Worm (Caenorhabditis elegans) whole organism, late embryonic: ENCODE data around the gene alh-11.

Source experiments
- F13H6.1 ChIP-seq: sonication (generic microtip); optimal IDR thresholded peaks from 2 replicates; lab custom pipeline; 2016; ENCODE audit warnings: missing genetic modification characterization, missing compliant biosample characterization
- K02D7.2 ChIP-seq: sonication (generic microtip); optimal IDR thresholded peaks from 2 replicates; lab custom pipeline; 2017; ENCODE audit warnings: mild to moderate bottlenecking, missing genetic modification characterization, missing compliant biosample characterization
- K09A11.1 ChIP-seq: sonication (generic microtip); optimal IDR thresholded peaks from 2 replicates; lab custom pipeline; 2017; ENCODE audit warnings: antibody characterized with exemption, mild to moderate bottlenecking, missing genetic modification characterization, missing compliant biosample characterization; ENCODE audit not compliant: insufficient read depth
- Y22D7AL.16 ChIP-seq: sonication (generic microtip); optimal IDR thresholded peaks from 2 replicates; lab custom pipeline; 2016; ENCODE audit warnings: missing genetic modification characterization, missing compliant biosample characterization
- ahr-1 ChIP-seq: sonication (generic microtip); optimal IDR thresholded peaks from 2 replicates; lab custom pipeline; 2016; ENCODE audit warnings: missing genetic modification characterization, missing compliant biosample characterization
- ceh-18 ChIP-seq: sonication (generic microtip); optimal IDR thresholded peaks from 2 replicates; lab custom pipeline; 2016; ENCODE audit warnings: missing genetic modification characterization, missing compliant biosample characterization
- ceh-2 ChIP-seq: sonication (generic microtip); optimal IDR thresholded peaks from 2 replicates; lab custom pipeline; 2016; ENCODE audit warnings: missing genotype, missing genetic modification characterization, missing compliant biosample characterization
- ceh-22 ChIP-seq: sonication (generic microtip); optimal IDR thresholded peaks from 2 replicates; lab custom pipeline; 2017; ENCODE audit warnings: missing biosample characterization, missing genetic modification characterization
- ceh-30 ChIP-seq: fragments of 150-350 bp; optimal IDR thresholded peaks from 2 replicates; lab custom pipeline; 2014; ENCODE audit warnings: missing biosample characterization, missing genetic modification characterization
- ceh-31 ChIP-seq: sonication (generic microtip); optimal IDR thresholded peaks from 2 replicates; lab custom pipeline; 2016; ENCODE audit warnings: missing genetic modification characterization, missing compliant biosample characterization
- ceh-34 ChIP-seq: sonication (generic microtip); optimal IDR thresholded peaks from 2 replicates; lab custom pipeline; 2016; ENCODE audit warnings: mild to moderate bottlenecking, missing genetic modification characterization, missing compliant biosample characterization
- ceh-45 ChIP-seq: fragments of 200-800 bp; sonication (Bioruptor generic); IDR thresholded peaks from 2 replicates; pipeline ENCODE4 v1.3.6; 2022; ENCODE audit warnings: missing genetic modification reagents, missing genetic modification characterization, missing compliant biosample characterization
- ceh-6 ChIP-seq: fragments of 200-800 bp; sonication (Bioruptor generic); optimal IDR thresholded peaks from 2 replicates; lab custom pipeline; 2018; ENCODE audit warnings: mild to moderate bottlenecking, missing genetic modification characterization, missing compliant biosample characterization
- elt-2 ChIP-seq: sonication (generic microtip); optimal IDR thresholded peaks from 2 replicates; lab custom pipeline; 2016; ENCODE audit warnings: missing genetic modification reagents, missing genetic modification characterization, missing compliant biosample characterization
- elt-4 ChIP-seq: sonication (generic microtip); optimal IDR thresholded peaks from 2 replicates; lab custom pipeline; 2016; ENCODE audit warnings: missing genetic modification characterization, missing compliant biosample characterization
- fax-1 ChIP-seq: sonication (generic microtip); optimal IDR thresholded peaks from 2 replicates; lab custom pipeline; 2016; ENCODE audit warnings: missing genotype, missing genetic modification characterization, missing compliant biosample characterization
- gmeb-2 ChIP-seq: sonication (generic microtip); optimal IDR thresholded peaks from 2 replicates; lab custom pipeline; 2016; ENCODE audit warnings: missing genetic modification characterization, inconsistent platforms, missing compliant biosample characterization
- hlh-13 ChIP-seq: fragments of 200-800 bp; sonication (Bioruptor generic); optimal IDR thresholded peaks from 2 replicates; lab custom pipeline; 2018; ENCODE audit warnings: mild to moderate bottlenecking, missing genetic modification characterization, missing compliant biosample characterization
- hlh-6 ChIP-seq: sonication (generic microtip); optimal IDR thresholded peaks from 2 replicates; lab custom pipeline; 2016; ENCODE audit warnings: missing genotype, missing genetic modification characterization, missing compliant biosample characterization
- hlh-8 ChIP-seq: sonication (generic microtip); optimal IDR thresholded peaks from 2 replicates; lab custom pipeline; 2016; ENCODE audit warnings: missing genotype, missing genetic modification characterization, missing compliant biosample characterization
- lim-6 ChIP-seq: sonication (generic microtip); optimal IDR thresholded peaks from 2 replicates; lab custom pipeline; 2016; ENCODE audit warnings: missing genetic modification characterization, missing compliant biosample characterization
- lin-11 ChIP-seq: fragments of 200-800 bp; sonication (Bioruptor generic); optimal IDR thresholded peaks from 2 replicates; lab custom pipeline; 2018; ENCODE audit warnings: mild to moderate bottlenecking, missing genetic modification characterization, missing compliant biosample characterization
- nfya-1 ChIP-seq: sonication (generic microtip); optimal IDR thresholded peaks from 2 replicates; lab custom pipeline; 2017; ENCODE audit warnings: missing genetic modification characterization, mild to moderate bottlenecking, missing compliant biosample characterization, antibody characterized with exemption, moderate library complexity
- nhr-232 ChIP-seq: sonication (generic microtip); optimal IDR thresholded peaks from 2 replicates; lab custom pipeline; 2016; ENCODE audit warnings: missing genetic modification characterization, missing compliant biosample characterization
- npax-4 ChIP-seq: sonication (generic microtip); optimal IDR thresholded peaks from 2 replicates; lab custom pipeline; 2016; ENCODE audit warnings: missing genetic modification characterization, missing compliant biosample characterization
- odd-2 ChIP-seq: sonication (generic microtip); optimal IDR thresholded peaks from 2 replicates; lab custom pipeline; 2017; ENCODE audit warnings: antibody characterized with exemption, mild to moderate bottlenecking, missing genetic modification characterization, missing compliant biosample characterization
- pat-9 ChIP-seq: fragments of 200-800 bp; sonication (Bioruptor generic); optimal IDR thresholded peaks from 2 replicates; lab custom pipeline; 2018; ENCODE audit warnings: mild to moderate bottlenecking, missing genetic modification characterization, moderate library complexity, missing compliant biosample characterization
- pha-2 ChIP-seq: sonication (generic microtip); optimal IDR thresholded peaks from 2 replicates; lab custom pipeline; 2017; ENCODE audit warnings: mild to moderate bottlenecking, missing genetic modification characterization, missing compliant biosample characterization
- pha-4 ChIP-seq: fragments of 150-350 bp; optimal IDR thresholded peaks from 2 replicates; lab custom pipeline; 2018; ENCODE audit warnings: missing biosample characterization, missing genetic modification reagents, missing genetic modification characterization
- pqm-1 ChIP-seq: sonication (generic microtip); optimal IDR thresholded peaks from 2 replicates; lab custom pipeline; 2016; ENCODE audit warnings: missing genetic modification characterization, missing compliant biosample characterization
- pros-1 ChIP-seq: fragments of 150-350 bp; optimal IDR thresholded peaks from 2 replicates; lab custom pipeline; 2014; ENCODE audit warnings: missing biosample characterization, missing genetic modification reagents, missing genetic modification characterization
- ref-2 ChIP-seq: sonication (generic microtip); optimal IDR thresholded peaks from 2 replicates; lab custom pipeline; 2016; ENCODE audit warnings: missing genetic modification characterization, missing compliant biosample characterization
- sdc-2 ChIP-seq: sonication (generic microtip); optimal IDR thresholded peaks from 2 replicates; lab custom pipeline; 2016; ENCODE audit warnings: missing genotype, missing genetic modification characterization, missing compliant biosample characterization
- sox-2 ChIP-seq: fragments of 200-800 bp; sonication (Bioruptor generic); IDR thresholded peaks from 2 replicates; pipeline ENCODE4 v1.3.6; 2022; ENCODE audit warnings: missing genetic modification reagents, missing genetic modification characterization, missing compliant biosample characterization
- sox-4 ChIP-seq: sonication (generic microtip); optimal IDR thresholded peaks from 2 replicates; lab custom pipeline; 2017; ENCODE audit warnings: mild to moderate bottlenecking, missing genetic modification characterization, inconsistent platforms, missing compliant biosample characterization
- syd-9 ChIP-seq: sonication (generic microtip); optimal IDR thresholded peaks from 2 replicates; lab custom pipeline; 2016; ENCODE audit warnings: mild to moderate bottlenecking, missing genetic modification characterization, moderate library complexity, missing compliant biosample characterization
- tbx-2 ChIP-seq: sonication (generic microtip); optimal IDR thresholded peaks from 2 replicates; lab custom pipeline; 2016; ENCODE audit warnings: missing genetic modification characterization, missing compliant biosample characterization
- tbx-7 ChIP-seq: sonication (generic microtip); optimal IDR thresholded peaks from 2 replicates; lab custom pipeline; 2016; ENCODE audit warnings: missing genotype, missing genetic modification characterization, missing compliant biosample characterization
- ttx-3 ChIP-seq: sonication (generic microtip); optimal IDR thresholded peaks from 2 replicates; lab custom pipeline; 2016; ENCODE audit warnings: missing genetic modification reagents, missing genetic modification characterization, missing compliant biosample characterization
- unc-3 ChIP-seq, 2 experiments: fragments of 200-800 bp in 1 of 2; sonication (Bioruptor generic) in 1 of 2; sonication (generic microtip) in 1 of 2; conservative IDR thresholded peaks in 1 of 2; optimal IDR thresholded peaks in 1 of 2; 2 replicates each; pipeline versions ENCODE4 v1.3.6 to Lab custom; 2016 to 2022; ENCODE audit warnings: missing compliant biosample characterization in 2 of 2, missing genetic modification characterization in 2 of 2, missing genetic modification reagents in 1 of 2
- unc-42 ChIP-seq: sonication (generic microtip); optimal IDR thresholded peaks from 2 replicates; lab custom pipeline; 2016; ENCODE audit warnings: missing genotype, missing genetic modification characterization, missing compliant biosample characterization
- unc-55 ChIP-seq: sonication (generic microtip); optimal IDR thresholded peaks from 2 replicates; lab custom pipeline; 2017; ENCODE audit warnings: missing biosample characterization, missing genetic modification reagents, missing genetic modification characterization
- unc-86 ChIP-seq: sonication (generic microtip); optimal IDR thresholded peaks from 2 replicates; lab custom pipeline; 2016; ENCODE audit warnings: missing genetic modification characterization, missing compliant biosample characterization
- zip-5 ChIP-seq: sonication (generic microtip); optimal IDR thresholded peaks from 2 replicates; lab custom pipeline; 2016; ENCODE audit warnings: missing genetic modification characterization, missing compliant biosample characterization

The alh-11 gene

DNA sequence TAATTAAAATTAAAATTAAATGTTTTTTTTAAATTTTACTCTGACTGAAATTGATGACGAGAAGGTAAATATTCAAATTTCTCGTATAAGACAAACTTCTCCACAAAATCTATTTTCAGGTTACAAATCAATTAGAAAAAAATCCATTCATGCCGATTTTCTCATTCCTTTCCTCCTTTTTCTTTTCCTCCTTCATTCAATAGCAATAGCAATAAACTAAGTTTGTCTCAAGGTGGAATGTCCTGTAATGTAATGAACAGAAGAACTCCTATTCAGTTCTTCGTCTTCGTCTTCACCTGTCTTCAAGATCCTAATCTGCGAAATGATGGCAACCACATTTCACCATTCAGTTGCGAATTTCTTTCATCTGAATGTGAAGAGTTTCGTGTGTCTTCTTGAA is 37.2 kb upstream of the alh-11 start, which contains the start of gene dac-1:
TSS of gene dac-1 (plus strand) at position 301 of the 400 bp plus-strand sequence.
- TF ChIP-seq pat-9 (tag; lab: Kevin White, UChicago) (no peak), F13H6.1 (tag; lab: Kevin White, UChicago) (no peak), ref-2 (tag; lab: Kevin White, UChicago) (no peak), elt-2 (tag; lab: Kevin White, UChicago) (no peak), nhr-232 (no peak)

DNA sequence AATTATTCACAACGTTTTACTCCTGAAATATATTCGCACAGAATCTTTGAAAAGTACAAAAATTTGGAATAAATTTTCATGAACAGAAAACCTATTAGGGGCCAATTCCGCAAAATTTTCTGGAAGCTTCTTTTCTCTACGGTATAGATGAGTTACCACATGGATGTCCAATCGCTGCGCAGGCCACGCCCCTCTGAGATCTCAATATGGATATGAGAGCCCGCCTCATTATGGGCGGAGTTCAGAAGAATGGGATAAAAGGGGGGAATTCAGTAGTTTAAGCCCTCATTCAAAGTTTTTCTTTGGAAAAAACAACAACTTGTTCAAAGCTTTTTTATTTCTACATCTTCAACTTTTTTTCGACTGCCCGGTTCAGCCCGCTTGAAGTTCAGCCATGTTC is 32.9 kb upstream of the alh-11 start, which contains the start of gene daf-7:
TSS of gene daf-7 (plus strand) at position 301 of the 400 bp plus-strand sequence.
- TF ChIP-seq hlh-13 (GFP tag; lab: Kevin White, UChicago) (no peak), ceh-22 (tag; lab: Kevin White, UChicago) (no peak), ceh-6 (GFP tag; lab: Kevin White, UChicago) (no peak), ceh-2 (tag; lab: Kevin White, UChicago) (no peak), ceh-18 (tag; lab: Kevin White, UChicago) (no peak), gmeb-2 (tag; lab: Kevin White, UChicago) (no peak), ttx-3 (no peak), tbx-2 (no peak), pqm-1 (tag; lab: Kevin White, UChicago) (no peak), ceh-30 (tag; lab: Kevin White, UChicago) (no peak), lin-11 (tag; lab: Kevin White, UChicago) (no peak), tbx-7 (tag; lab: Kevin White, UChicago) (no peak), lim-6 (tag; lab: Kevin White, UChicago) (no peak), unc-86 (tag; lab: Kevin White, UChicago) (no peak), ceh-34 (tag; lab: Kevin White, UChicago) (no peak), Y22D7AL.16 (tag; lab: Kevin White, UChicago) (no peak), sox-4 (no peak), sox-2 (no peak), ahr-1 (tag; lab: Kevin White, UChicago) (no peak)

DNA sequence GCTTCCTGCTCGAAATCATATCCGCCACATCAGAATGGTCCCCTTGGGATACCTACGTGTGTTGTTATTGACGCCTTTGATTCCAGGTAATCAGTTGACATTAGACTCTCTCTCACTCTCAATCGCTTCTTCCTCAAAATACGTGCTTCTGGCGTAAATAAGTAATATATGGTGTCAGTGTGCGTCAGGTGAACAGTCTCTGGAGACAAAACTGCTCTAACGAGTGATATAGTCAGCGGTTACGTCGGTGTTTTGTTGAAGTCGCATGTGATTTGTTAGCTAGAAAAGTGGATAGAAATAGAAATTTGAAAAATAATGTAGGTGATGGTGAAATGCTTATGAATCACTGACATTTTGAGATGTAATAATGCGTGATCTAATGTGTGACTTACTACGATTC is 23.4 kb upstream of the alh-11 start:
- TF ChIP-seq ceh-18 (tag; lab: Kevin White, UChicago) (no peak), Y22D7AL.16 (tag; lab: Kevin White, UChicago) (no peak), unc-42 (no peak), hlh-6 (tag; lab: Kevin White, UChicago) (no peak), tbx-2 (no peak), lin-11 (tag; lab: Kevin White, UChicago) (no peak), npax-4 (no peak), nhr-232 (no peak), odd-2 (no peak), nfya-1 (tag; lab: Kevin White, UChicago) (no peak), unc-3 (GFP tag; conservative IDR thresholded peaks at IDR 0.05; lab: Robert Waterston, UW) (no peak), unc-3 (tag; optimal IDR thresholded peaks at IDR 0.05; lab: Kevin White, UChicago) (no peak), ceh-31 (tag; lab: Kevin White, UChicago) (no peak), hlh-8 (tag; lab: Kevin White, UChicago) (no peak), sox-2 (no peak), elt-2 (tag; lab: Kevin White, UChicago) (no peak)

DNA sequence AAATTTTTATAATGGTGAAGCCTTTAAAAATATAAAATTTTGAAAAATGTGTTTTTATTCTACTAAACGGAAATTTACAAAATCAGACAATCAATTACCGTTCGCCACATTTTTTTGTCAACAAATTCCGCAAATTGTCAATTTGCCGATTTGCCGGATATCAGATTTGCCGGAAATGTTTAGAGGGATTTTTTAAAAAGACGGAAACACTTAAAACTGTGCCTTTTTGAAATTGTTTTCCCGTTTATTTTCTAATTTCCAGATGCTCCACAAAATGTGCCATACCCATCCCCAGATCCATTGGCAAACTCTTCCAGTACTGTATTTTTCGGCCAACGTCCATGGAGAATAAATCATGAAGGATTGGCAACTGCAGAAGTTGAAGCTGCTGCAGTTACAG is 18.8 kb upstream of the alh-11 start:
- TF ChIP-seq K09A11.1 (tag; lab: Kevin White, UChicago) (no peak), syd-9 (tag; lab: Kevin White, UChicago) (no peak), unc-55 (no peak), ceh-34 (tag; lab: Kevin White, UChicago) (no peak), sdc-2 (tag; lab: Kevin White, UChicago) (no peak), unc-42 (no peak), zip-5 (tag; lab: Kevin White, UChicago) (no peak), elt-4 (tag; lab: Kevin White, UChicago) (no peak), K02D7.2 (tag; lab: Kevin White, UChicago) (no peak), ceh-6 (GFP tag; lab: Kevin White, UChicago) (no peak), hlh-6 (tag; lab: Kevin White, UChicago) (no peak), fax-1 (no peak), pha-2 (no peak), tbx-7 (tag; lab: Kevin White, UChicago) (no peak), ceh-45 (GFP tag; lab: Robert Waterston, UW) (no peak), pqm-1 (tag; lab: Kevin White, UChicago) (no peak), hlh-8 (tag; lab: Kevin White, UChicago) (no peak), pha-4 (tag; lab: Kevin White, UChicago) (no peak), pros-1 (tag; lab: Kevin White, UChicago) (no peak)
